Fruit fly (Drosophila melanogaster): ENCODE data around the gene RpL9.

The RpL9 gene

DNA sequence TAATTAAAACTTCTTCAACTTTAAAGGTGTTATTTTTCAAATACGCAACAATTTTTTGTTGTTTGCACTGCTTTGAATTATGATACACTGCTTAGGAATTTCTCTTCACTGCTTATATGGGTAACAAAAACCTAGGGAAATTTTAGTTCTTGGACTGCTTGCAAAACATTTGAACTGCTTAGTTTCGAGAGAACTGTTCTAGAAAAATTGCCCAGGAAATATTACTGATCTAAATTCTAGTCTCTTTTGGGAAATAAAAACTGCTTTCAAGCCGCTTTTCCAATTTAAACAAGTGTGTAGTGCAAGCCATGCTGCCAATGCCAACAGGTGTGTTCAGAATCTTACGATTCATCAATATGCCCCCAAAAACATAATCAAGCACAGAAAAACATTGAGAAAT, 39.5 kb downstream of the RpL9 start (continued):
- no peak for TF ChIP-seq CG17802 (tag; optimal IDR thresholded peaks at IDR 0.05)
- TF ChIP-seq danr (GFP tag; IDR thresholded peaks at IDR 0.05): no peak
- TF ChIP-seq Aef1 (GFP tag; IDR thresholded peaks at IDR 0.05): peak; percentile 57; the same call in 1 of the 3 replicates
- TF ChIP-seq ci (GFP tag; IDR thresholded peaks at IDR 0.05): peak; percentile 42; the same call in 1 of the 3 replicates
- TF ChIP-seq CG11504 (tag; optimal IDR thresholded peaks at IDR 0.05): peak; percentile 74
- TF ChIP-seq CG7839 (tag; optimal IDR thresholded peaks at IDR 0.05): peak; percentile 31
- peak; percentile 4 for TF ChIP-seq dm (GFP tag; optimal IDR thresholded peaks at IDR 0.05)
- TF ChIP-seq CG10543 (GFP tag; optimal IDR thresholded peaks at IDR 0.05): peak; percentile 1
- peak; percentile 62 for TF ChIP-seq CG14710 (tag; optimal IDR thresholded peaks at IDR 0.05)
- no peak for TF ChIP-seq abd-A (tag; optimal IDR thresholded peaks at IDR 0.05)
- TF ChIP-seq kay (GFP tag; optimal IDR thresholded peaks at IDR 0.05): peak; percentile 31
- peak; percentile 24 for TF ChIP-seq CG8388 (GFP tag; optimal IDR thresholded peaks at IDR 0.05)
- peak; percentile 30 for TF ChIP-seq CG1233 (GFP tag; optimal IDR thresholded peaks at IDR 0.05)
- TF ChIP-seq Dfd (GFP tag; optimal IDR thresholded peaks at IDR 0.05): peak in 1 of 2 experiments; percentile 93
- peak; percentile 4 for TF ChIP-seq Hsf (GFP tag; optimal IDR thresholded peaks at IDR 0.05)
- TF ChIP-seq caup (GFP tag; optimal IDR thresholded peaks at IDR 0.05; ENCODE audit: severe bottlenecking): peak; percentile 23
- TF ChIP-seq CG4360 (GFP tag; IDR thresholded peaks at IDR 0.05): 0 out of 2 replicates have a peak, but pooled peaks have one; percentile 22
- TF ChIP-seq Opbp (GFP tag; IDR thresholded peaks at IDR 0.05; ENCODE audit: partially characterized antibody): 0 out of 3 replicates have a peak, but pooled peaks have one; percentile 38
- no peak for TF ChIP-seq HLH3B (GFP tag; IDR thresholded peaks at IDR 0.05)
- peak; percentile 30 for TF ChIP-seq CG12391 (tag; optimal IDR thresholded peaks at IDR 0.05)
- peak; percentile 2 for TF ChIP-seq CG12769 (tag; optimal IDR thresholded peaks at IDR 0.05)
- no peak for TF ChIP-seq Fer2 (tag; optimal IDR thresholded peaks at IDR 0.05)
- TF ChIP-seq Abd-B (GFP tag; optimal IDR thresholded peaks at IDR 0.05): peak; percentile 32
- TF ChIP-seq NK7.1 (GFP tag; optimal IDR thresholded peaks at IDR 0.05): no peak
- peak; percentile 8; the same call in 1 of the 2 replicates for TF ChIP-seq Xrp1 (GFP tag; IDR thresholded peaks at IDR 0.05)
- TF ChIP-seq trem (tag; optimal IDR thresholded peaks at IDR 0.05): peak; percentile 71
- peak; percentile 59 for TF ChIP-seq zen (tag; optimal IDR thresholded peaks at IDR 0.05)
- TF ChIP-seq dmrt11E (tag; optimal IDR thresholded peaks at IDR 0.05): peak; percentile 24
- TF ChIP-seq sens (GFP tag): peak; percentile 80
- peak; percentile 3 for TF ChIP-seq CG17568 (GFP tag; optimal IDR thresholded peaks at IDR 0.05)
- TF ChIP-seq Rfx (GFP tag; IDR thresholded peaks at IDR 0.05): no peak
- peak; percentile 36 for TF ChIP-seq NfI (GFP tag; optimal IDR thresholded peaks at IDR 0.05)
- peak; percentile 45 for TF ChIP-seq phol (tag; optimal IDR thresholded peaks at IDR 0.05)
- TF ChIP-seq Drgx (GFP tag; IDR thresholded peaks at IDR 0.05): no peak
- peak; percentile 6 for TF ChIP-seq CG17359 (tag; optimal IDR thresholded peaks at IDR 0.05)
- no peak for TF ChIP-seq CG14860 (GFP tag; IDR thresholded peaks at IDR 0.05; ENCODE audit: partially characterized antibody)
- peak; percentile 9 for TF ChIP-seq sug (tag; optimal IDR thresholded peaks at IDR 0.05)
- peak; percentile 61 for TF ChIP-seq CG17829 (tag; optimal IDR thresholded peaks at IDR 0.05)
- TF ChIP-seq insv (GFP tag; optimal IDR thresholded peaks at IDR 0.05): peak in 1 of 2 experiments; percentile 55
- no peak for TF ChIP-seq Spps (tag; optimal IDR thresholded peaks at IDR 0.05)
- peak; percentile 36 for TF ChIP-seq CG15601 (tag; optimal IDR thresholded peaks at IDR 0.05)
- TF ChIP-seq nmo (GFP tag; optimal IDR thresholded peaks at IDR 0.05): peak; percentile 58
- peak; percentile 44; the same call in 1 of the 3 replicates for TF ChIP-seq CG17361 (GFP tag; IDR thresholded peaks at IDR 0.05)
- TF ChIP-seq CG30431 (GFP tag; optimal IDR thresholded peaks at IDR 0.05): no peak
- TF ChIP-seq Lhr (GFP tag; optimal IDR thresholded peaks at IDR 0.05): peak; percentile 59
- peak; percentile 33 for TF ChIP-seq gem (tag; optimal IDR thresholded peaks at IDR 0.05)
- TF ChIP-seq Asciz (GFP tag; optimal IDR thresholded peaks at IDR 0.05): peak; percentile 27
- TF ChIP-seq pfk (GFP tag; optimal IDR thresholded peaks at IDR 0.05): peak; percentile 40
- peak; percentile 32 for TF ChIP-seq CG13424 (tag; optimal IDR thresholded peaks at IDR 0.05)

Measured in whole organism, embryonic.